Worm (Caenorhabditis elegans) whole organism, L2 larva: Measurements from ENCODE around the gene T24E12.3.

ENCODE experiments used
- C34F6.9 ChIP-seq: fragments of 150-350 bp; optimal IDR thresholded peaks from 2 replicates; lab custom pipeline; 2014; ENCODE audit warnings: missing biosample characterization, missing genetic modification characterization
- F13H6.1 ChIP-seq: sonication (generic microtip); optimal IDR thresholded peaks from 2 replicates; lab custom pipeline; 2016; ENCODE audit warnings: missing genetic modification characterization, missing compliant biosample characterization
- R02D3.7 ChIP-seq: fragments of 150-350 bp; optimal IDR thresholded peaks from 2 replicates; lab custom pipeline; 2014; ENCODE audit warnings: missing biosample characterization, missing genetic modification characterization
- ZK546.5 ChIP-seq: sonication (generic microtip); optimal IDR thresholded peaks from 2 replicates; lab custom pipeline; 2017; ENCODE audit warnings: missing biosample characterization, missing genetic modification characterization
- aly-2 ChIP-seq: fragments of 150-350 bp; optimal IDR thresholded peaks from 2 replicates; lab custom pipeline; 2014; ENCODE audit warnings: missing biosample characterization, missing genetic modification characterization
- blmp-1 ChIP-seq: sonication (generic microtip); optimal IDR thresholded peaks from 2 replicates; lab custom pipeline; 2017; ENCODE audit warnings: missing genetic modification characterization, mild to moderate bottlenecking, missing compliant biosample characterization, antibody characterized with exemption, moderate library complexity; ENCODE audit not compliant: insufficient read depth
- ceh-16 ChIP-seq: fragments of 150-350 bp; optimal IDR thresholded peaks from 2 replicates; lab custom pipeline; 2014; ENCODE audit warnings: missing biosample characterization, missing genetic modification characterization
- crh-2 ChIP-seq: sonication (generic microtip); optimal IDR thresholded peaks from 2 replicates; lab custom pipeline; 2017; ENCODE audit warnings: missing biosample characterization, missing genetic modification characterization
- egl-27 ChIP-seq: sonication (generic microtip); optimal IDR thresholded peaks from 3 replicates; lab custom pipeline; 2017; ENCODE audit warnings: missing biosample characterization, missing genetic modification reagents, missing genetic modification characterization
- elt-1 ChIP-seq: fragments of 150-350 bp; optimal IDR thresholded peaks from 2 replicates; lab custom pipeline; 2014; ENCODE audit warnings: missing biosample characterization, missing genetic modification characterization
- elt-3 ChIP-seq: sonication (generic microtip); optimal IDR thresholded peaks from 2 replicates; lab custom pipeline; 2017; ENCODE audit warnings: missing biosample characterization, missing genetic modification characterization
- fos-1 ChIP-seq: fragments of 150-350 bp; optimal IDR thresholded peaks from 2 replicates; lab custom pipeline; 2014; ENCODE audit warnings: missing biosample characterization, missing genetic modification characterization
- gmeb-1 ChIP-seq: fragments of 150-350 bp; optimal IDR thresholded peaks from 2 replicates; lab custom pipeline; 2014; ENCODE audit warnings: missing biosample characterization, missing genetic modification characterization
- lin-11 ChIP-seq: fragments of 150-350 bp; sonication (generic microtip); optimal IDR thresholded peaks from 2 replicates; lab custom pipeline; 2014; ENCODE audit warnings: missing biosample characterization, missing genetic modification characterization, inconsistent platforms, mixed read lengths
- lin-13 ChIP-seq: fragments of 150-350 bp; optimal IDR thresholded peaks from 2 replicates; lab custom pipeline; 2014; ENCODE audit warnings: missing biosample characterization, missing genetic modification reagents, missing genetic modification characterization
- lin-39 ChIP-seq: fragments of 150-350 bp; optimal IDR thresholded peaks from 2 replicates; lab custom pipeline; 2014; ENCODE audit warnings: missing biosample characterization, missing genetic modification reagents, missing genetic modification characterization
- lsy-2 ChIP-seq, 2 experiments: fragments of 150-350 bp in 1 of 2; sonication (generic microtip) in 1 of 2; optimal IDR thresholded peaks; 2 replicates each; lab custom pipeline; 2014 to 2017; ENCODE audit warnings: missing biosample characterization in 2 of 2, missing genetic modification characterization in 2 of 2
- mab-5 ChIP-seq: fragments of 150-350 bp; optimal IDR thresholded peaks from 2 replicates; lab custom pipeline; 2014; ENCODE audit warnings: missing biosample characterization, missing genetic modification characterization
- mbf-1 ChIP-seq: sonication (generic microtip); optimal IDR thresholded peaks from 2 replicates; lab custom pipeline; 2017; ENCODE audit warnings: missing biosample characterization, missing genetic modification characterization
- nhr-10 ChIP-seq: sonication (generic microtip); optimal IDR thresholded peaks from 2 replicates; lab custom pipeline; 2017; ENCODE audit warnings: missing biosample characterization, missing genetic modification characterization
- nhr-129 ChIP-seq: fragments of 150-350 bp; optimal IDR thresholded peaks from 2 replicates; lab custom pipeline; 2014; ENCODE audit warnings: missing biosample characterization, missing genetic modification characterization
- nhr-21 ChIP-seq: fragments of 150-350 bp; optimal IDR thresholded peaks from 2 replicates; lab custom pipeline; 2014; ENCODE audit warnings: missing biosample characterization, missing genetic modification characterization
- nhr-23 ChIP-seq: fragments of 150-350 bp; optimal IDR thresholded peaks from 2 replicates; lab custom pipeline; 2014; ENCODE audit warnings: missing biosample characterization, missing genetic modification reagents, missing genetic modification characterization
- nhr-237 ChIP-seq: fragments of 150-350 bp; optimal IDR thresholded peaks from 2 replicates; lab custom pipeline; 2014; ENCODE audit warnings: missing biosample characterization, missing genetic modification characterization
- nhr-25 ChIP-seq: fragments of 150-350 bp; sonication (generic microtip); optimal IDR thresholded peaks from 3 replicates; lab custom pipeline; 2014; ENCODE audit warnings: missing biosample characterization, missing genetic modification characterization
- nhr-77 ChIP-seq: fragments of 150-350 bp; optimal IDR thresholded peaks from 2 replicates; lab custom pipeline; 2014; ENCODE audit warnings: missing biosample characterization, missing genetic modification characterization
- peb-1 ChIP-seq: fragments of 150-350 bp; optimal IDR thresholded peaks from 2 replicates; lab custom pipeline; 2014; ENCODE audit warnings: missing biosample characterization, missing genetic modification characterization
- sem-4 ChIP-seq: fragments of 150-350 bp; optimal IDR thresholded peaks from 2 replicates; lab custom pipeline; 2014; ENCODE audit warnings: missing biosample characterization, missing genetic modification reagents, missing genetic modification characterization
- sma-3 ChIP-seq: sonication (generic microtip); optimal IDR thresholded peaks from 2 replicates; lab custom pipeline; 2016; ENCODE audit warnings: missing genetic modification reagents, missing genetic modification characterization, missing compliant biosample characterization
- sma-9 ChIP-seq, 2 experiments: fragments of 150-350 bp in 1 of 2; sonication (generic microtip) in 1 of 2; optimal IDR thresholded peaks; 2 replicates each; lab custom pipeline; 2014 to 2016; ENCODE audit warnings: missing genetic modification characterization in 2 of 2, mild to moderate bottlenecking in 1 of 2, missing biosample characterization in 1 of 2, missing compliant biosample characterization in 1 of 2, missing genetic modification reagents in 1 of 2, moderate library complexity in 1 of 2
- snpc-4 ChIP-seq: fragments of 150-350 bp; optimal IDR thresholded peaks from 2 replicates; lab custom pipeline; 2014; ENCODE audit warnings: missing biosample characterization, missing genetic modification characterization
- unc-55 ChIP-seq: fragments of 150-350 bp; sonication (generic microtip); optimal IDR thresholded peaks from 3 replicates; lab custom pipeline; 2014; ENCODE audit warnings: missing biosample characterization, missing genetic modification reagents, missing genetic modification characterization
- unc-62 ChIP-seq: fragments of 150-350 bp; optimal IDR thresholded peaks from 2 replicates; lab custom pipeline; 2014; ENCODE audit warnings: missing biosample characterization, missing genetic modification reagents, missing genetic modification characterization
- zag-1 ChIP-seq: fragments of 150-350 bp; optimal IDR thresholded peaks from 2 replicates; lab custom pipeline; 2014; ENCODE audit warnings: missing biosample characterization, missing genetic modification characterization
- ztf-1 ChIP-seq: fragments of 200-800 bp; sonication (Bioruptor generic); conservative IDR thresholded peaks from 2 replicates; pipeline ENCODE4 v1.3.6; 2022; ENCODE audit warnings: missing genetic modification characterization, missing compliant biosample characterization
- ztf-11 ChIP-seq: sonication (generic microtip); optimal IDR thresholded peaks from 2 replicates; lab custom pipeline; 2017; ENCODE audit warnings: missing biosample characterization, missing genetic modification characterization

T24E12.3 gene

ce11 chrII:3808104-3808503 is 32.3 kb downstream of the T24E12.3 start, which contains the start of gene F54D10.5:
F54D10.5 (minus strand) TSS chrII:3808177.
- no peak for TF ChIP-seq peb-1 (tag; lab: Kevin White, UChicago)
- peak; percentile 9 for TF ChIP-seq zag-1
- no peak for TF ChIP-seq egl-27
- no peak for TF ChIP-seq blmp-1 (tag; lab: Kevin White, UChicago)
- no peak for TF ChIP-seq lin-39 (tag; lab: Kevin White, UChicago)
- TF ChIP-seq ZK546.5 (tag; lab: Kevin White, UChicago) = peak; percentile 41
- TF ChIP-seq ztf-1 = no peak
- peak; percentile 82 for TF ChIP-seq sma-3
- peak; percentile 95 for TF ChIP-seq gmeb-1 (tag; lab: Kevin White, UChicago)
- no peak for TF ChIP-seq aly-2 (tag; lab: Kevin White, UChicago)
- TF ChIP-seq unc-55 (GFP tag; lab: Kevin White, UChicago) = peak; percentile 87
- peak; percentile 39 for TF ChIP-seq mab-5 (tag; lab: Kevin White, UChicago)
- peak; percentile 69 to 88 for TF ChIP-seq lsy-2 (tag; optimal IDR thresholded peaks at IDR 0.05; lab: Kevin White, UChicago)
- peak; percentile 95 for TF ChIP-seq R02D3.7 (tag; lab: Kevin White, UChicago)
- TF ChIP-seq elt-3 = no peak
- TF ChIP-seq nhr-10 (tag; lab: Kevin White, UChicago) = peak; percentile 4
- TF ChIP-seq sem-4 (tag; lab: Kevin White, UChicago) = peak; percentile 74
- peak; percentile 83 for TF ChIP-seq crh-2 (tag; lab: Kevin White, UChicago)
- no peak for TF ChIP-seq nhr-21 (tag; lab: Kevin White, UChicago)
- no peak for TF ChIP-seq ztf-11 (tag; lab: Kevin White, UChicago)
- TF ChIP-seq fos-1 (tag; lab: Kevin White, UChicago) = no peak
- TF ChIP-seq mbf-1 = no peak
- TF ChIP-seq lin-13 (GFP tag; lab: Kevin White, UChicago) = peak; percentile 84
- peak; percentile 38 for TF ChIP-seq snpc-4
- TF ChIP-seq sma-9 (GFP tag; optimal IDR thresholded peaks at IDR 0.05; lab: Kevin White, UChicago) = peak; percentile 84
- TF ChIP-seq sma-9 (tag; optimal IDR thresholded peaks at IDR 0.05; lab: Kevin White, UChicago) = no peak
- TF ChIP-seq elt-1 (tag; lab: Kevin White, UChicago) = no peak
- TF ChIP-seq nhr-237 = peak; percentile 22
- peak; percentile 65 for TF ChIP-seq nhr-129 (tag; lab: Kevin White, UChicago)
- peak; percentile 70 for TF ChIP-seq lin-11 (tag; lab: Kevin White, UChicago)
- TF ChIP-seq ceh-16 (tag; lab: Kevin White, UChicago) = peak; percentile 1
- peak; percentile 75 for TF ChIP-seq F13H6.1 (tag; lab: Kevin White, UChicago)
- peak; percentile 67 for TF ChIP-seq C34F6.9 (tag; lab: Kevin White, UChicago)

ce11 chrII:3808643-3809042 is 32.8 kb downstream of the T24E12.3 start:
- TF ChIP-seq sma-9 (GFP tag; optimal IDR thresholded peaks at IDR 0.05; lab: Kevin White, UChicago) (no peak), sma-9 (tag; optimal IDR thresholded peaks at IDR 0.05; lab: Kevin White, UChicago) (no peak), nhr-77 (tag; lab: Kevin White, UChicago) (no peak), snpc-4 (no peak), peb-1 (tag; lab: Kevin White, UChicago) (no peak)

ce11 chrII:3810550-3810949 is 34.7 kb downstream of the T24E12.3 start:
- TF ChIP-seq ceh-16 (tag; lab: Kevin White, UChicago) (no peak), ztf-11 (tag; lab: Kevin White, UChicago) (no peak), sem-4 (tag; lab: Kevin White, UChicago) (no peak), nhr-10 (tag; lab: Kevin White, UChicago) (no peak), sma-9 (GFP tag; optimal IDR thresholded peaks at IDR 0.05; lab: Kevin White, UChicago) (peak; percentile 10), sma-9 (tag; optimal IDR thresholded peaks at IDR 0.05; lab: Kevin White, UChicago) (no peak), nhr-77 (tag; lab: Kevin White, UChicago) (no peak), sma-3 (peak; percentile 23), ZK546.5 (tag; lab: Kevin White, UChicago) (no peak), lin-13 (GFP tag; lab: Kevin White, UChicago) (peak; percentile 39), gmeb-1 (tag; lab: Kevin White, UChicago) (peak; percentile 40), mab-5 (tag; lab: Kevin White, UChicago) (no peak), nhr-25 (tag; lab: Kevin White, UChicago) (no peak), nhr-237 (no peak), nhr-21 (tag; lab: Kevin White, UChicago) (no peak), nhr-23 (tag; lab: Kevin White, UChicago) (no peak), lsy-2 (tag; optimal IDR thresholded peaks at IDR 0.05; lab: Kevin White, UChicago) (peak in 1 of 2 experiments; percentile 59), crh-2 (tag; lab: Kevin White, UChicago) (peak; percentile 61), F13H6.1 (tag; lab: Kevin White, UChicago) (peak; percentile 70), nhr-129 (tag; lab: Kevin White, UChicago) (no peak), C34F6.9 (tag; lab: Kevin White, UChicago) (peak; percentile 68), fos-1 (tag; lab: Kevin White, UChicago) (peak; percentile 44), unc-62 (GFP tag; lab: Kevin White, UChicago) (no peak), unc-55 (GFP tag; lab: Kevin White, UChicago) (peak; percentile 40)
- TF ChIP-seq, all 48 proteins: peak for 10
